Worm (Caenorhabditis elegans): ENCODE results near the gene mdl-1.
A peak's percentile ranks its signal among the peaks of the same experiment; 100 is the strongest.

mdl-1 gene

DNA sequence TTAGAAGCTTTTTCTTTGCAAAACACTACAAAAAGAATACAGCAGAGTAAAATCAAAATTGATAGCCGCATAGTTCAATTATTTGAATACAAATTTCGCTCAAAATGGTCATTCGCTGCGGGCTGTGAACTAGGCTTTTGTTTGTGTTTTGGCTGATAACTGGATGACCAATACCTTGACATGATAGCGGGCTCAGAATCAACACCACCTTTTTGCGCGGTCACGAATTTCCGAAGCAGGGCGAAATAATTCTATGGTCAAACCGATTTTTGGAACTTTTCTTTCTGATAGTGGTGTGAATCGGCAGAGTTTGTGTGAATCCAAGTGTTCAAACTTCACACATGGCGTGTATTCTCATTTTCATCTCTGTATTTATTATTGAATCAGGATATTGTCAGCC lies 43.9 kb upstream of the mdl-1 start, which contains the start of the genes F38B6.7 and F38B6.2:
F38B6.7 (minus strand) TSS at position 101 of the 400 bp plus-strand sequence.
F38B6.2 (plus strand) TSS at position 267 of the 400 bp plus-strand sequence.
- no peak for TF ChIP-seq hlh-26 (GFP tag; conservative IDR thresholded peaks at IDR 0.05)
- TF ChIP-seq hlh-12 (tag; optimal IDR thresholded peaks at IDR 0.05) = no peak
- TF ChIP-seq F57C9.4 (tag; optimal IDR thresholded peaks at IDR 0.05) = no peak
- TF ChIP-seq cebp-1 (GFP tag; IDR thresholded peaks at IDR 0.05) = no peak
- no peak for TF ChIP-seq cebp-1 (tag; optimal IDR thresholded peaks at IDR 0.05)
- TF ChIP-seq tbp1 (GFP tag; optimal IDR thresholded peaks at IDR 0.05) = no peak
- no peak for TF ChIP-seq mxl-1 (tag; optimal IDR thresholded peaks at IDR 0.05)
- no peak for TF ChIP-seq pbrm-1 (GFP tag; IDR thresholded peaks at IDR 0.05)
- TF ChIP-seq ekl-4 (GFP tag; IDR thresholded peaks at IDR 0.05) = no peak
- TF ChIP-seq ztf-3 (GFP tag; optimal IDR thresholded peaks at IDR 0.05) = no peak
- no peak for TF ChIP-seq egl-44 (GFP tag; IDR thresholded peaks at IDR 0.05)
- no peak for TF ChIP-seq K12H6.12 (tag; optimal IDR thresholded peaks at IDR 0.05)
- TF ChIP-seq lsl-1 (GFP tag; optimal IDR thresholded peaks at IDR 0.05) = no peak
- TF ChIP-seq athp-1 (tag; optimal IDR thresholded peaks at IDR 0.05) = no peak
- no peak for TF ChIP-seq unc-130 (GFP tag; optimal IDR thresholded peaks at IDR 0.05)
- no peak for TF ChIP-seq hsf-1 (GFP tag; IDR thresholded peaks at IDR 0.05)
- TF ChIP-seq mes-4 (tag; optimal IDR thresholded peaks at IDR 0.05) = no peak
- TF ChIP-seq ztf-26 (tag; optimal IDR thresholded peaks at IDR 0.05) = no peak

DNA sequence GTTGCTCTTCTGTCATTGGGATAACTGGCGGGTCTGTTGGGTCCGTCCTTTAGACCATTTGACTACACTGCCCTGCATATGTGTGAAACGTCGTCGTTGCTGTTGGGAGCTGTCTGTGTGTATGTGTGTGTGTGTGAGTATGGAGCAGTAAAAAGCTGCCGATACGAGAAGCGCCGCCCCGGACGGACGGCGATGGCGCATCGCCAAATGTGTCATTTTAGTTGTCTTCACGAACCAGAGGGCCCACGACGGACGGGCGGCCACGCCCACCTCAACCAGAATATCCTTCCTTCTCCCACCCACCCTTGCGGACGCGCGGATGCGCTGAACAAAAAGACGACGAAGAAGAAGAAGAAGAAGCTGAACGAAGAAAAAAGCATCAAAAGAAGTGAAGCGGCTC lies 39.9 kb upstream of the mdl-1 start, which contains the start of gene acr-2:
acr-2 (plus strand) TSS at position 301 of the 400 bp plus-strand sequence.
- TF ChIP-seq nhr-80 (tag; optimal IDR thresholded peaks at IDR 0.05) = no peak
- TF ChIP-seq hsf-1 (GFP tag; IDR thresholded peaks at IDR 0.05) = 0 out of 2 replicates have a peak, but pooled peaks have one; percentile 33
- TF ChIP-seq F52B5.7 (tag; optimal IDR thresholded peaks at IDR 0.05) = no peak
- 0 out of 2 replicates have a peak, but pooled peaks have one; percentile 30 for TF ChIP-seq sea-2 (GFP tag; IDR thresholded peaks at IDR 0.05)
- TF ChIP-seq K11D2.4 (GFP tag; IDR thresholded peaks at IDR 0.05) = 0 out of 2 replicates have a peak, but pooled peaks have one; percentile 20
- TF ChIP-seq K12H6.12 (tag; optimal IDR thresholded peaks at IDR 0.05) = no peak
- TF ChIP-seq ceh-100 (GFP tag; IDR thresholded peaks at IDR 0.05) = no peak
- TF ChIP-seq unc-62 (GFP tag; optimal IDR thresholded peaks at IDR 0.05) = no peak
- no peak for TF ChIP-seq F22D6.2 (tag; optimal IDR thresholded peaks at IDR 0.05)
- no peak for TF ChIP-seq rcor-1 (GFP tag; IDR thresholded peaks at IDR 0.05)

DNA sequence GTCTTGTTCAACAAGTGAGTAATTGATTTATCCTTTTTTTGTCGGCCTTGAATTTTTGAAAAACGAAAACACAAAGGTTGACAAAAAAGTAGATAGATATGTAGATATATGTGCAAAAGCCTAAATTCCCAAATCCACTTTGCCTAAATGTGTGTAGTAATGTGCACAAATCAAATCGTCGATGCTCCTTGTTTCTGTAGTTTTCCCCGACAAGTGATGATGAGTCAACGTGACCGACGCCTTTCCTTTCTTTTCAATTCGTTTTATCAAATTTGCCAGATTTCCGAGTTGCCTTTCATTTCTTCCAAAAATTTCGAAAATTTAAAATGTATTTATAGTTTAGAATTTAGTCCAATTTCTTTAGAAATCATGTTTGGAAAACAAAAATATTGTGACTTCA lies 37.0 kb upstream of the mdl-1 start:
- TF ChIP-seq hrde-1 (tag; optimal IDR thresholded peaks at IDR 0.05; ENCODE audit: borderline replicate concordance) (no peak), F52B5.7 (tag; optimal IDR thresholded peaks at IDR 0.05) (no peak), F33H1.4 (GFP tag; IDR thresholded peaks at IDR 0.05) (no peak), Y53F4B.3 (GFP tag; IDR thresholded peaks at IDR 0.05) (no peak)

DNA sequence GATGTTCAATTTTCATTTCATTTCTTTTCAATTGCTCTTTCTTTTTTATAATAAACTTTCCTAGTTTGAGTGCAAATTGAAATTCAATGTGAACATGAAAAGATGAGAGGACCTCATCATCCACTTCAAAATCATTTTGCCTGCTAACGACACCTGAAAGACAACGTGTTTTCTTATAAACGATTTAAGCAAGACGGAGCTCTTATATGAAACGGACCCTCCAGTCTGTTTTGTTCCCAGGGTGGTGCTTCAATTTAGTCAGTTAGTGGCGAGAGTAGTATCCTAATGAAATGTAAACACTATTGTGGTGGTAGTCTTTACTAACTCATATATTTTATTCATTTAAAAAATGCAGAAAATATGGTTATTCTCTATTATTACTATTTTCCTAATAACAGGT lies 32.9 kb upstream of the mdl-1 start, which contains the start of gene acr-3:
acr-3 (plus strand) TSS at position 301 of the 400 bp plus-strand sequence.
- no peak for TF ChIP-seq lsl-1 (GFP tag; optimal IDR thresholded peaks at IDR 0.05)
- no peak for TF ChIP-seq lsy-27 (tag; optimal IDR thresholded peaks at IDR 0.05; ENCODE audit: borderline replicate concordance, insufficient read depth)
- no peak for TF ChIP-seq B0035.1 (tag; optimal IDR thresholded peaks at IDR 0.05)
- TF ChIP-seq let-526 (GFP tag; IDR thresholded peaks at IDR 0.05) = no peak
- no peak for TF ChIP-seq mcd-1 (GFP tag; IDR thresholded peaks at IDR 0.05)
- TF ChIP-seq Y56A3A.18 (GFP tag; IDR thresholded peaks at IDR 0.05) = no peak
- no peak for TF ChIP-seq attf-6 (GFP tag; IDR thresholded peaks at IDR 0.05)
- no peak for TF ChIP-seq ztf-6 (GFP tag; IDR thresholded peaks at IDR 0.05)
- no peak for TF ChIP-seq hmg-20 (GFP tag; IDR thresholded peaks at IDR 0.05)

All from whole organism, young adult.